Fruit fly (Drosophila melanogaster): Measurements from ENCODE around the gene zen.

DNA sequence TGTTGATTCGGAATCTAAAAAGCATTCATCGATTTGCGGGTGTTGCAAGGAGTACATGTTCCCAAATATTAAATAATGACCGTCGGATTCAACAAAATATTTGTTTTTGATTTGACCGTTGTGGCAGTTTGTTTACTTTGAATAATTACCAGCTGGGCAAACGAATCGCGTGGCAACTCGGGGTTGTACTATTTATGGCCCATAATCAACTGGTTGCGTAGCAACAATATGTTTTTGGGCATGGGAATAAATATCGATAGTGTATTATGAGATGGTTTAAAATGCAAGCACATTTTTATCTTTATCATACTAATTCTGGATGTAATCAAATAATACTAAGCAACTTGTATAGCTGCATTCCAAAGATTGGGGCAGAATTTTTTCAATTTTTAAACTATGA is 6.1 kb downstream of the zen start, which contains the start of gene CG34297:
- TF ChIP-seq Myc (optimal IDR thresholded peaks at IDR 0.05), result no peak
- no peak for TF ChIP-seq ttk (optimal IDR thresholded peaks at IDR 0.05)
